Worm (Caenorhabditis elegans) whole organism, L1 larva: ENCODE measurements around the gene C05E4.7.

Experiments
- C04F5.9 ChIP-seq: sonication (generic microtip); optimal IDR thresholded peaks from 2 replicates; lab custom pipeline; 2016; ENCODE audit warnings: missing genetic modification characterization, missing compliant biosample characterization
- C16A3.4 ChIP-seq: fragments of 150-350 bp; optimal IDR thresholded peaks from 2 replicates; lab custom pipeline; 2014; ENCODE audit warnings: missing biosample characterization, missing genetic modification characterization
- C34B4.2 ChIP-seq: sonication (generic microtip); optimal IDR thresholded peaks from 2 replicates; lab custom pipeline; 2017; ENCODE audit warnings: mild to moderate bottlenecking, missing genetic modification characterization, missing compliant biosample characterization
- F16B12.6 ChIP-seq: fragments of 150-350 bp; optimal IDR thresholded peaks from 2 replicates; lab custom pipeline; 2014; ENCODE audit warnings: missing biosample characterization, missing genetic modification characterization
- aly-2 ChIP-seq: fragments of 150-350 bp; optimal IDR thresholded peaks from 2 replicates; lab custom pipeline; 2014; ENCODE audit warnings: missing biosample characterization, missing genetic modification characterization
- ama-1 ChIP-seq: fragments of 150-350 bp; optimal IDR thresholded peaks from 2 replicates; lab custom pipeline; 2014
- blmp-1 ChIP-seq: fragments of 150-350 bp; optimal IDR thresholded peaks from 2 replicates; lab custom pipeline; 2014; ENCODE audit warnings: missing biosample characterization, missing genetic modification characterization
- ceh-8 ChIP-seq: fragments of 200-800 bp; sonication (Bioruptor generic); optimal IDR thresholded peaks from 2 replicates; lab custom pipeline; 2018; ENCODE audit warnings: mild to moderate bottlenecking, missing genetic modification characterization, moderate library complexity, missing compliant biosample characterization
- ceh-82 ChIP-seq, 3 experiments: fragments of 150-350 bp in 1 of 3; sonication (generic microtip) in 2 of 3; optimal IDR thresholded peaks; 2 replicates each; lab custom pipeline; 2014 to 2017; ENCODE audit warnings: missing biosample characterization in 3 of 3, missing genetic modification characterization in 3 of 3
- ceh-88 ChIP-seq: fragments of 200-800 bp; sonication (Bioruptor generic); IDR thresholded peaks from 2 replicates; pipeline ENCODE4 v1.3.6; 2022; ENCODE audit warnings: missing genetic modification characterization, missing compliant biosample characterization
- dpl-1 ChIP-seq, 3 experiments: fragments of 150-350 bp in 2 of 3; sonication (generic microtip) in 1 of 3; optimal IDR thresholded peaks; 2 replicates each; lab custom pipeline; 2014 to 2017; ENCODE audit warnings: missing biosample characterization in 3 of 3, missing genetic modification characterization in 3 of 3, missing genetic modification reagents in 3 of 3
- dsc-1 ChIP-seq: sonication (generic microtip); optimal IDR thresholded peaks from 2 replicates; lab custom pipeline; 2016; ENCODE audit warnings: mild to moderate bottlenecking, missing genetic modification characterization, missing compliant biosample characterization
- egl-27 ChIP-seq, 2 experiments: fragments of 150-350 bp in 1 of 2; sonication (generic microtip); optimal IDR thresholded peaks; 3 replicates each; lab custom pipeline; 2017 to 2018; ENCODE audit warnings: missing biosample characterization in 2 of 2, missing genetic modification characterization in 2 of 2, missing genetic modification reagents in 2 of 2
- fkh-10 ChIP-seq: sonication (generic microtip); optimal IDR thresholded peaks from 2 replicates; lab custom pipeline; 2017; ENCODE audit warnings: missing biosample characterization, missing genetic modification reagents, missing genetic modification characterization
- fkh-8 ChIP-seq: sonication (generic microtip); optimal IDR thresholded peaks from 2 replicates; lab custom pipeline; 2016; ENCODE audit warnings: mild to moderate bottlenecking, missing genetic modification characterization, missing compliant biosample characterization
- grh-1 ChIP-seq: fragments of 200-800 bp; sonication (Bioruptor generic); IDR thresholded peaks from 2 replicates; pipeline ENCODE4 v1.3.6; 2022; ENCODE audit warnings: missing genetic modification reagents, missing genetic modification characterization, missing compliant biosample characterization
- hlh-17 ChIP-seq: fragments of 200-800 bp; sonication (Bioruptor generic); optimal IDR thresholded peaks from 2 replicates; lab custom pipeline; 2018; ENCODE audit warnings: missing genetic modification characterization, mild to moderate bottlenecking, missing compliant biosample characterization, moderate library complexity, borderline replicate concordance
- hlh-4 ChIP-seq: sonication (generic microtip); optimal IDR thresholded peaks from 2 replicates; lab custom pipeline; 2016; ENCODE audit warnings: mild to moderate bottlenecking, missing genetic modification characterization, missing compliant biosample characterization
- hpl-2 ChIP-seq: fragments of 150-350 bp; optimal IDR thresholded peaks from 2 replicates; lab custom pipeline; 2014; ENCODE audit warnings: missing biosample characterization, missing genetic modification reagents, missing genetic modification characterization
- lin-13 ChIP-seq: fragments of 150-350 bp; optimal IDR thresholded peaks from 2 replicates; lab custom pipeline; 2014; ENCODE audit warnings: missing biosample characterization, missing genetic modification reagents, missing genetic modification characterization
- lin-14 ChIP-seq: fragments of 200-800 bp; sonication (Bioruptor generic); optimal IDR thresholded peaks from 2 replicates; lab custom pipeline; 2018; ENCODE audit warnings: mild to moderate bottlenecking, missing genetic modification characterization, moderate library complexity, missing compliant biosample characterization
- lin-15B ChIP-seq: fragments of 150-350 bp; sonication (generic microtip); optimal IDR thresholded peaks from 3 replicates; lab custom pipeline; 2014; ENCODE audit warnings: missing biosample characterization, missing genetic modification characterization
- lin-39 ChIP-seq: fragments of 150-350 bp; optimal IDR thresholded peaks from 2 replicates; lab custom pipeline; 2014; ENCODE audit warnings: missing biosample characterization, missing genetic modification reagents, missing genetic modification characterization
- mab-9 ChIP-seq: fragments of 200-800 bp; sonication (Bioruptor generic); IDR thresholded peaks from 2 replicates; pipeline ENCODE4 v1.3.6; 2022; ENCODE audit warnings: missing genetic modification reagents, missing genetic modification characterization, missing compliant biosample characterization
- mef-2 ChIP-seq: fragments of 150-350 bp; optimal IDR thresholded peaks from 2 replicates; lab custom pipeline; 2014; ENCODE audit warnings: missing biosample characterization, missing genetic modification characterization
- mep-1 ChIP-seq: fragments of 150-350 bp; optimal IDR thresholded peaks from 2 replicates; lab custom pipeline; 2014; ENCODE audit warnings: missing biosample characterization, missing genetic modification characterization
- nhr-237 ChIP-seq: fragments of 150-350 bp; optimal IDR thresholded peaks from 2 replicates; lab custom pipeline; 2014; ENCODE audit warnings: missing biosample characterization, missing genetic modification characterization
- nhr-71 ChIP-seq: sonication (generic microtip); optimal IDR thresholded peaks from 2 replicates; lab custom pipeline; 2016; ENCODE audit warnings: mild to moderate bottlenecking, missing genetic modification characterization, moderate library complexity, missing compliant biosample characterization
- nhr-76 ChIP-seq: sonication (generic microtip); optimal IDR thresholded peaks from 2 replicates; lab custom pipeline; 2017; ENCODE audit warnings: missing biosample characterization, missing genetic modification characterization
- nhr-77 ChIP-seq: fragments of 150-350 bp; optimal IDR thresholded peaks from 2 replicates; lab custom pipeline; 2014; ENCODE audit warnings: missing biosample characterization, missing genetic modification characterization
- nhr-84 ChIP-seq: sonication (generic microtip); optimal IDR thresholded peaks from 2 replicates; lab custom pipeline; 2017; ENCODE audit warnings: missing biosample characterization, missing genetic modification characterization
- nhr-90 ChIP-seq: sonication (generic microtip); optimal IDR thresholded peaks from 2 replicates; lab custom pipeline; 2016; ENCODE audit warnings: mild to moderate bottlenecking, missing genetic modification characterization, missing compliant biosample characterization; ENCODE audit not compliant: poor library complexity
- pag-3 ChIP-seq: sonication (generic microtip); optimal IDR thresholded peaks from 2 replicates; lab custom pipeline; 2017; ENCODE audit warnings: missing genetic modification characterization, mild to moderate bottlenecking, missing compliant biosample characterization, antibody characterized with exemption, borderline replicate concordance; ENCODE audit not compliant: insufficient read depth
- pax-3 ChIP-seq: fragments of 200-800 bp; sonication (Bioruptor generic); optimal IDR thresholded peaks from 2 replicates; lab custom pipeline; 2018; ENCODE audit warnings: mild to moderate bottlenecking, missing genetic modification characterization, moderate library complexity, missing compliant biosample characterization
- pqm-1 ChIP-seq: sonication (generic microtip); optimal IDR thresholded peaks from 3 replicates; lab custom pipeline; 2017; ENCODE audit warnings: missing biosample characterization, missing genetic modification characterization
- rnt-1 ChIP-seq: sonication (generic microtip); optimal IDR thresholded peaks from 2 replicates; lab custom pipeline; 2016; ENCODE audit warnings: mild to moderate bottlenecking, missing genetic modification characterization, moderate library complexity, missing compliant biosample characterization
- skn-1 ChIP-seq: fragments of 150-350 bp; optimal IDR thresholded peaks from 2 replicates; lab custom pipeline; 2014; ENCODE audit warnings: missing biosample characterization, missing genetic modification characterization
- snpc-4 ChIP-seq: fragments of 150-350 bp; optimal IDR thresholded peaks from 2 replicates; lab custom pipeline; 2014; ENCODE audit warnings: missing biosample characterization, missing genetic modification characterization
- snu-23 ChIP-seq: sonication (generic microtip); optimal IDR thresholded peaks from 2 replicates; lab custom pipeline; 2016; ENCODE audit warnings: missing genetic modification characterization, missing compliant biosample characterization
- sox-4 ChIP-seq: sonication (generic microtip); optimal IDR thresholded peaks from 2 replicates; lab custom pipeline; 2016; ENCODE audit warnings: missing genetic modification characterization, missing compliant biosample characterization
- unc-98 ChIP-seq: fragments of 200-800 bp; sonication (Bioruptor generic); IDR thresholded peaks from 2 replicates; pipeline ENCODE4 v1.3.6; 2022; ENCODE audit warnings: missing genetic modification characterization, missing compliant biosample characterization
- xbp-1 ChIP-seq: sonication (generic microtip); optimal IDR thresholded peaks from 2 replicates; lab custom pipeline; 2016; ENCODE audit warnings: missing genetic modification characterization, missing compliant biosample characterization
- zip-4 ChIP-seq: fragments of 200-800 bp; sonication (Bioruptor generic); optimal IDR thresholded peaks from 2 replicates; lab custom pipeline; 2018; ENCODE audit warnings: mild to moderate bottlenecking, missing genetic modification characterization, moderate library complexity, missing compliant biosample characterization
- ztf-11 ChIP-seq, 2 experiments: sonication (generic microtip); optimal IDR thresholded peaks; 2 replicates each; lab custom pipeline; 2016 to 2017; ENCODE audit warnings: missing genetic modification characterization in 2 of 2, missing biosample characterization in 1 of 2, missing compliant biosample characterization in 1 of 2
- ztf-4 ChIP-seq: fragments of 150-350 bp; optimal IDR thresholded peaks from 2 replicates; lab custom pipeline; 2014; ENCODE audit warnings: missing biosample characterization, missing genetic modification characterization

Gene C05E4.7

DNA sequence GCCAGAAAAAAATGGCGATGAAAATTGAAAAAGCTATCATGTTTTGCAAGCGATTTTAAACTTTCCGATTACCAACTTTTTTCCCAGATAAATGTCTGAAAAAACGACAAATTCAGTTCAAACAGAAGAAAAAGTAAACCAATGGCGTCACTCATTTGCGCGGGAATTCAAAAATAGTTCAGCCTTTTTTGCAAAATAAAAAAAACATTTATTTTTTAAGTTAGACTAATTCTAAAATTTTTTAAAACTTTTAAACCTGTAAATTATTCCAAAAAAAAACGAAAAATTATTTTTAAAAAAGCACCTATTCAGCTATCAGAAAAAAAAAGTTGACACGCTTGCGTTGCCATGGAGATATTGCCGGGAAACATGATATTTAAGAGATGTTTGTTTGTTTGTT lies 29.0 kb upstream of the C05E4.7 start, which contains the start of gene cyp-33C11 (continued):
- TF ChIP-seq lin-14 (GFP tag; lab: Kevin White, UChicago), result no peak

DNA sequence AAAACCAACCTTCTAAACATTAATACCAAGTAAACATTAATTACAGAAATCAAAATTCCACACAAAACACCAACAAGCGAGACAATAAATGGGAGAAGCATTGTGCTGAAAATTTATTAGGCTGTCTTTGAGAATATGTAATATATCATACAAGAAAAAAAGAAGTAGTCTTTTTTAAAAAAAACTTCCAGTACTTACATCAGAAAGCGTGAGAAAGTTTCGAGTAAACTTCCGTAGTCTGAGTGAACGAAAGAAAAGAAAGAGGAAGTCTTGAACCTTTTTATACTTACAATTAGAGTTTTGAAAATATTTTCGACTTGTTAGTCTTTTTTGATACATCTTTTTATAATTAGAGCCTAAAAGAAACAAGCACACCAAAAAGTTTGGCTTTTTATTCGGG lies 22.2 kb upstream of the C05E4.7 start, which contains the start of gene srbc-40:
Gene srbc-40 (minus strand): TSS at position 101 of the 400 bp plus-strand sequence.
- TF ChIP-seq ama-1 (lab: Kevin White, UChicago) (no peak), aly-2 (tag; lab: Kevin White, UChicago) (no peak)

DNA sequence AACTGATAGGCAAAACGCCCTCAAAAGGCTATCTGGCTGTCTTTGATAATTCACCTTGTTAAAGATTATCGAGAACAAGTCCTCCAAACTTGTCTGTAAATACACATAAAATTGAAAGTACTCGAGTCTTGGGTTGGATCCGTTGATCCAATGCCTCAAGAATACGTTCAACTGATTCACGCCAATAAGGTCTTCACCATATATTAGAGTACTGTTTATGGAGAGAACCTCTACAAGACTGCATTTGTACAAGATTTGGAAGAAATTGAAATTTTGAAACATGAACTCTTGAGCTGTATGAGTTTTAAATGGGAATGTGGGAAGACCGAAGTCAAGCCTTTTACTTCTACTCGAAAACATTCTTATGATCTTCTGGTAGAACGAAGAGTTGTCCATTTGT lies 19.0 kb upstream of the C05E4.7 start:
- TF ChIP-seq dpl-1 (GFP tag; optimal IDR thresholded peaks at IDR 0.05; lab: Kevin White, UChicago) (no peak), nhr-237 (tag; lab: Kevin White, UChicago) (no peak), nhr-71 (tag; lab: Kevin White, UChicago) (no peak), rnt-1 (tag; lab: Kevin White, UChicago) (no peak), fkh-8 (tag; lab: Kevin White, UChicago) (no peak), fkh-10 (GFP tag; lab: Kevin White, UChicago) (no peak), hlh-4 (tag; lab: Kevin White, UChicago) (no peak), ama-1 (lab: Kevin White, UChicago) (no peak), ztf-4 (no peak), unc-98 (GFP tag; lab: Robert Waterston, UW) (no peak), hlh-17 (GFP tag; lab: Kevin White, UChicago) (no peak), nhr-90 (tag; lab: Kevin White, UChicago) (no peak), pag-3 (tag; lab: Kevin White, UChicago) (no peak), xbp-1 (tag; lab: Kevin White, UChicago) (no peak), lin-13 (GFP tag; lab: Kevin White, UChicago) (no peak), snpc-4 (no peak), nhr-84 (tag; lab: Kevin White, UChicago) (no peak), ceh-8 (no peak)
- TF ChIP-seq, all 84 proteins: peak for 0

DNA sequence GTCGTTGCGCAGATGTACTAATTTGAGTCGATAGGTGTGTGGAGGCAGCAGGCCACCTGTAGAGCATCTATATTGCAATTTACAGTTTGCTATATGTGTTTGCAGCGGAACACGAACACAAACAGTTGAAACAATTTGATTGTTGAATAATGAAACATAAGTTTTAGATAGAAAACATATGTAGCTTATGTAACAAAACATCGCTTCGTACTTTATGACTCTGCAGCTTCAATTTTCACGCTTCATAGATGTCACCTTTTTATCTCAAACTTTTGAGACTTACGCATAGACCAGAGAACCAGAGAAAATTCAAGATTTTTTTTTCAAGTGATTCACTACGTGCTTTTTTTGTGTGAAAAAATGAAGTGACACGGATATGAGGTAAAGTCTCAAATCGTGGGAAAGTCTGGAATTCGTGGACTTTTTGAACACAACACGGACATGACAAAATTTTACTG lies 18.0 kb upstream of the C05E4.7 start, which contains the start of gene fbxb-72:
Gene fbxb-72 (minus strand): TSS at position 58 of the 458 bp plus-strand sequence.
- TF ChIP-seq hpl-2 (GFP tag; lab: Kevin White, UChicago), result peak; percentile 75
- TF ChIP-seq ceh-82 (tag; optimal IDR thresholded peaks at IDR 0.05; lab: Kevin White, UChicago), result no peak
- TF ChIP-seq snu-23 (GFP tag; lab: Kevin White, UChicago), result peak; percentile 78
- peak in 1 of 2 experiments; percentile 5 for TF ChIP-seq ztf-11 (tag; optimal IDR thresholded peaks at IDR 0.05; lab: Kevin White, UChicago)
- TF ChIP-seq dpl-1 (GFP tag; optimal IDR thresholded peaks at IDR 0.05; lab: Kevin White, UChicago), result no peak
- no peak for TF ChIP-seq F16B12.6
- TF ChIP-seq unc-98 (GFP tag; lab: Robert Waterston, UW), result no peak
- no peak for TF ChIP-seq nhr-76 (tag; lab: Kevin White, UChicago)
- no peak for TF ChIP-seq grh-1 (GFP tag; lab: Robert Waterston, UW)
- no peak for TF ChIP-seq mep-1 (tag; lab: Kevin White, UChicago)
- no peak for TF ChIP-seq nhr-77
- no peak for TF ChIP-seq ceh-8
- peak; percentile 38; the same call in 1 of the 2 replicates for TF ChIP-seq ceh-88 (GFP tag; lab: Robert Waterston, UW)
- no peak for TF ChIP-seq dsc-1
- no peak for TF ChIP-seq sox-4 (tag; lab: Kevin White, UChicago)
- no peak for TF ChIP-seq C34B4.2 (tag; lab: Kevin White, UChicago)
- TF ChIP-seq skn-1 (tag; lab: Kevin White, UChicago), result no peak
- no peak for TF ChIP-seq pax-3 (tag; lab: Kevin White, UChicago)
- peak; percentile 85 for TF ChIP-seq ztf-4
- TF ChIP-seq lin-15B (tag; lab: Kevin White, UChicago), result no peak
- TF ChIP-seq nhr-90 (tag; lab: Kevin White, UChicago), result peak; percentile 76
- peak; percentile 23 for TF ChIP-seq zip-4 (GFP tag; lab: Kevin White, UChicago)
- no peak for TF ChIP-seq mab-9 (GFP tag; lab: Robert Waterston, UW)
- TF ChIP-seq lin-39 (tag; lab: Kevin White, UChicago), result peak; percentile 37
- peak; percentile 21 for TF ChIP-seq C04F5.9 (tag; lab: Kevin White, UChicago)
- TF ChIP-seq blmp-1 (tag; lab: Kevin White, UChicago), result no peak
- TF ChIP-seq mef-2 (tag; lab: Kevin White, UChicago), result no peak
- TF ChIP-seq xbp-1 (tag; lab: Kevin White, UChicago), result no peak
- TF ChIP-seq C16A3.4 (tag; lab: Kevin White, UChicago), result peak; percentile 92
- peak; percentile 84 for TF ChIP-seq nhr-71 (tag; lab: Kevin White, UChicago)
- no peak for TF ChIP-seq pqm-1 (tag; lab: Kevin White, UChicago)
- TF ChIP-seq egl-27 (tag; optimal IDR thresholded peaks at IDR 0.05; lab: Kevin White, UChicago), result no peak
- TF ChIP-seq fkh-10 (GFP tag; lab: Kevin White, UChicago), result no peak
